Worm (Caenorhabditis elegans): Measurements from ENCODE around the gene Y25C1A.6.

DNA sequence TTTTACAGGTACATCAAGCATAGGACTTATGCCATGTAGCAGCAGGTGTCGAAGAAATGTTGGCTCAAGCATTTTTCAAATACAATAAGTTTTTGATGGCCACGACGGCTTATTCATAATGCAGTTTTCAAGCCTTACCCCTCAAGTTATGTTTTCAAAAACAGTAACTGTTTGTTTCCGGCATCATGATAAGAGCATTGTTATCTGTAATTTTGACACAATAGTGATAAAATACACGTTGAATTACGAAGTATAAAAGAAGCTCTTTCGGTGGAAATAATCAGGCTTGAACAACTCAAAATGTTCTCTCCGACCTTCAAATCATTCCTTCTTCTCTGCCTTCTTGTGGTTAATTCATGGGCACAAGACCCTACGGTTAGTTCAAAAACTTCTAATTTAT is 41.1 kb downstream of the Y25C1A.6 start, which contains the start of gene clec-121:
- TF ChIP-seq ztf-11 (tag; optimal IDR thresholded peaks at IDR 0.05), result no peak
- no peak for TF ChIP-seq unc-55 (GFP tag; optimal IDR thresholded peaks at IDR 0.05)

All from whole organism, L2 larva.